Fruit fly (Drosophila melanogaster): Measurements from ENCODE around the gene CG33272.

The CG33272 gene

dm6 chr3L:11528397-11528923, 18.1 kb upstream of the CG33272 start (continued):
- TF ChIP-seq CG16863 (GFP tag; optimal IDR thresholded peaks at IDR 0.05) (no peak), CG11504 (tag; optimal IDR thresholded peaks at IDR 0.05) (no peak), odd (GFP tag; optimal IDR thresholded peaks at IDR 0.05) (peak; percentile 19), CG6765 (GFP tag; optimal IDR thresholded peaks at IDR 0.05) (peak; percentile 51), Hsf (GFP tag; optimal IDR thresholded peaks at IDR 0.05) (no peak), CG1529 (GFP tag; optimal IDR thresholded peaks at IDR 0.05) (no peak), ewg (GFP tag; optimal IDR thresholded peaks at IDR 0.05) (no peak), Aef1 (GFP tag; IDR thresholded peaks at IDR 0.05) (no peak), Atf-2 (GFP tag; optimal IDR thresholded peaks at IDR 0.05) (no peak), CG15073 (GFP tag; optimal IDR thresholded peaks at IDR 0.05) (no peak), CG1233 (GFP tag; optimal IDR thresholded peaks at IDR 0.05) (no peak), amos (GFP tag; IDR thresholded peaks at IDR 0.05; ENCODE audit: partially characterized antibody) (no peak), D19B (GFP tag; optimal IDR thresholded peaks at IDR 0.05) (no peak), Gsc (GFP tag; IDR thresholded peaks at IDR 0.05) (no peak), hkb (optimal IDR thresholded peaks at IDR 0.05) (no peak), hkb (GFP tag; IDR thresholded peaks at IDR 0.05) (0 out of 2 replicates have a peak, but pooled peaks have one; percentile 35), abd-A (tag; optimal IDR thresholded peaks at IDR 0.05) (no peak), CHES-1-like (GFP tag; optimal IDR thresholded peaks at IDR 0.05) (no peak), prd (optimal IDR thresholded peaks at IDR 0.05) (no peak), prd (GFP tag; IDR thresholded peaks at IDR 0.05) (no peak), Dad (GFP tag; optimal IDR thresholded peaks at IDR 0.05) (no peak), bab2 (GFP tag; optimal IDR thresholded peaks at IDR 0.05) (no peak), CG6683 (GFP tag; optimal IDR thresholded peaks at IDR 0.05) (peak; percentile 38), Dbx (GFP tag; IDR thresholded peaks at IDR 0.05) (0 out of 3 replicates have a peak, but pooled peaks have one; percentile 16), CG3726 (GFP tag; IDR thresholded peaks at IDR 0.05) (no peak), mld (GFP tag; IDR thresholded peaks at IDR 0.05; ENCODE audit: partially characterized antibody) (no peak), CG7928 (GFP tag; optimal IDR thresholded peaks at IDR 0.05) (no peak), Myb (GFP tag; optimal IDR thresholded peaks at IDR 0.05) (peak; percentile 2), vnd (GFP tag; IDR thresholded peaks at IDR 0.05; ENCODE audit: partially characterized antibody) (no peak), bowl (GFP tag; IDR thresholded peaks at IDR 0.05) (0 out of 2 replicates have a peak, but pooled peaks have one; percentile 11), chif (GFP tag; optimal IDR thresholded peaks at IDR 0.05) (no peak), CG15011 (GFP tag; optimal IDR thresholded peaks at IDR 0.05) (peak; percentile 25), CG6813 (GFP tag; optimal IDR thresholded peaks at IDR 0.05) (peak; percentile 60), HLH3B (GFP tag; IDR thresholded peaks at IDR 0.05) (no peak), Dek (tag; optimal IDR thresholded peaks at IDR 0.05) (no peak), bsh (GFP tag; optimal IDR thresholded peaks at IDR 0.05) (no peak), Eip74EF (GFP tag; optimal IDR thresholded peaks at IDR 0.05) (peak in 1 of 2 experiments; percentile 29), CG10654 (GFP tag; optimal IDR thresholded peaks at IDR 0.05) (no peak), CG3847 (GFP tag; IDR thresholded peaks at IDR 0.05) (no peak), Oli (tag; optimal IDR thresholded peaks at IDR 0.05) (no peak), zfh1 (GFP tag; IDR thresholded peaks at IDR 0.05) (0 out of 3 replicates have a peak, but pooled peaks have one; percentile 4), chm (GFP tag; IDR thresholded peaks at IDR 0.05) (peak; percentile 21; the same call in 1 of the 2 replicates), Ssrp (tag; optimal IDR thresholded peaks at IDR 0.05) (no peak), pzg (GFP tag; optimal IDR thresholded peaks at IDR 0.05) (no peak), CG2875 (GFP tag; optimal IDR thresholded peaks at IDR 0.05) (no peak), CG10543 (GFP tag; optimal IDR thresholded peaks at IDR 0.05) (peak; percentile 65), bcd (GFP tag; optimal IDR thresholded peaks at IDR 0.05) (no peak), CG10147 (GFP tag; optimal IDR thresholded peaks at IDR 0.05) (peak; percentile 8), CG15269 (tag; optimal IDR thresholded peaks at IDR 0.05) (peak; percentile 25), dpn (GFP tag; optimal IDR thresholded peaks at IDR 0.05) (no peak)
